Fruit fly (Drosophila melanogaster): ENCODE results near the gene CtsB.

CtsB gene

DNA sequence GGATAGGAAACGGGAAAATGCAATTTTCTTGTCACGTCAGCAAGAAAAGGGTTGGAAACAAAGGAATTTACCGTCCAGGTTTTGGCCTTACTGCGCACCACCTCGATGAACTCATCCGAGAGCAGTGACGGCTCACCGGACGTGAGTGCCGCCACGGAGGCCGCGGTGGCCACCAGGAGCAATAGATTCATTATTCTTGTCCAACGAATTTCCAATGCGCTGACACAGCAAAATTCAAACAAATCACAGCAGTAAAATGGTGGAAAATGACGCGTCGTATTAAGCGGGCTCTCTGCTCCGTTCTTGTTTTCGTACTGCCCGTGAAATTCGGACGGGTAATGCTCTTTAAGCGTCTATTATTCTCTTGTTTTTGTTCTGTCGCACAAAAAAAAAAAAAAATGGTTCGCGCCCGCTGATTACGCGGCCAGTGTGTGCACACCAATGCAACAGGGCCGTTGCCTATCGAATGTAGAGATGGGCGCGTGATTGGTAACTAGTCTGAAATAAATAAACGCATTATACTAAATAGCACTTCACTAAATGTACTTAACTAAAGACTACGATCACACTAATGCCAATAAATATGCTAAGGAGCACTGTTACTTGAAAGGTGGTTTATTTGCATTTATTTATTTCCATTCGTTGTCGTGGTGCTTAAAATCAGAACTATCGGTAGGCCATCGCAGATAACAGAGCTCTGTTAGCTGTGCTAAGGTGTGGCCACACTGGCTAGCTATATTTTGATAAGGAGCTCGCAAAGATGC is at the start of gene CtsB, which contains the start of gene amrt (continued):
- peak; percentile 37 for TF ChIP-seq Mes4 (GFP tag; optimal IDR thresholded peaks at IDR 0.05)
- TF ChIP-seq esg (GFP tag; conservative IDR thresholded peaks at IDR 0.05): 0 out of 2 replicates have a peak, but pooled peaks have one; percentile 7
- no peak for TF ChIP-seq gce (GFP tag; IDR thresholded peaks at IDR 0.05)
- TF ChIP-seq CG8944 (GFP tag; optimal IDR thresholded peaks at IDR 0.05): no peak
- TF ChIP-seq cg (GFP tag; optimal IDR thresholded peaks at IDR 0.05): no peak
- peak; percentile 45 for TF ChIP-seq CG9817 (tag; optimal IDR thresholded peaks at IDR 0.05)
- TF ChIP-seq sima (GFP tag; optimal IDR thresholded peaks at IDR 0.05): no peak
- peak; percentile 6 for TF ChIP-seq Atf3 (GFP tag; optimal IDR thresholded peaks at IDR 0.05)
- TF ChIP-seq bbx (GFP tag; IDR thresholded peaks at IDR 0.05; ENCODE audit: partially characterized antibody): peak; percentile 72
- TF ChIP-seq salm (tag; optimal IDR thresholded peaks at IDR 0.05): no peak
- peak; percentile 7 for TF ChIP-seq Usf (GFP tag; optimal IDR thresholded peaks at IDR 0.05)
- TF ChIP-seq CG33557 (GFP tag; optimal IDR thresholded peaks at IDR 0.05): peak; percentile 36
- TF ChIP-seq knrl (GFP tag; IDR thresholded peaks at IDR 0.05; ENCODE audit: partially characterized antibody): peak; percentile 92; the same call in 2 of the 3 replicates
- TF ChIP-seq Atf6 (GFP tag; IDR thresholded peaks at IDR 0.05): no peak
- peak; percentile 93 for TF ChIP-seq Sry-δ (GFP tag; optimal IDR thresholded peaks at IDR 0.05)
- peak; percentile 60 for TF ChIP-seq CG3847 (GFP tag; IDR thresholded peaks at IDR 0.05)
- peak; percentile 46 for TF ChIP-seq shn (GFP tag; optimal IDR thresholded peaks at IDR 0.05)
- TF ChIP-seq nmo (GFP tag; optimal IDR thresholded peaks at IDR 0.05): peak; percentile 76
- no peak for TF ChIP-seq onecut (GFP tag; IDR thresholded peaks at IDR 0.05)
- TF ChIP-seq da (GFP tag; optimal IDR thresholded peaks at IDR 0.05): no peak
- TF ChIP-seq CG6689 (GFP tag; IDR thresholded peaks at IDR 0.05): 0 out of 2 replicates have a peak, but pooled peaks have one; percentile 7
- no peak for TF ChIP-seq Awh (GFP tag; IDR thresholded peaks at IDR 0.05)
- no peak for TF ChIP-seq wdn (GFP tag; IDR thresholded peaks at IDR 0.05)
- no peak for TF ChIP-seq Mad (GFP tag; optimal IDR thresholded peaks at IDR 0.05)
- peak; percentile 54 for TF ChIP-seq eyg (GFP tag; optimal IDR thresholded peaks at IDR 0.05)
- TF ChIP-seq CG6175 (GFP tag; IDR thresholded peaks at IDR 0.05): no peak
- TF ChIP-seq HmgZ (tag; optimal IDR thresholded peaks at IDR 0.05): peak; percentile 46
- TF ChIP-seq odd (GFP tag; optimal IDR thresholded peaks at IDR 0.05): no peak
- no peak for TF ChIP-seq ems (GFP tag; optimal IDR thresholded peaks at IDR 0.05)
- 0 out of 2 replicates have a peak, but pooled peaks have one; percentile 9 for TF ChIP-seq CG4730 (GFP tag; IDR thresholded peaks at IDR 0.05)
- TF ChIP-seq sc (optimal IDR thresholded peaks at IDR 0.05): no peak
- TF ChIP-seq sc (GFP tag; optimal IDR thresholded peaks at IDR 0.05): no peak
- TF ChIP-seq repo (GFP tag; optimal IDR thresholded peaks at IDR 0.05): peak; percentile 29
- peak; percentile 12 for TF ChIP-seq CG9437 (GFP tag; optimal IDR thresholded peaks at IDR 0.05)
- peak; percentile 52 for TF ChIP-seq Nf-YC (tag; optimal IDR thresholded peaks at IDR 0.05)
- TF ChIP-seq Bdp1 (GFP tag; optimal IDR thresholded peaks at IDR 0.05): peak; percentile 0
- no peak for TF ChIP-seq CG18011 (GFP tag; optimal IDR thresholded peaks at IDR 0.05)
- TF ChIP-seq br (optimal IDR thresholded peaks at IDR 0.05): no peak
- no peak for TF ChIP-seq tap (tag; optimal IDR thresholded peaks at IDR 0.05)
- peak; percentile 37 for TF ChIP-seq Jarid2 (GFP tag; optimal IDR thresholded peaks at IDR 0.05)
- no peak for TF ChIP-seq tio (GFP tag; optimal IDR thresholded peaks at IDR 0.05)
- TF ChIP-seq nerfin-2 (GFP tag; IDR thresholded peaks at IDR 0.05; ENCODE audit: partially characterized antibody): peak; percentile 58; the same call in 1 of the 2 replicates
- TF ChIP-seq D19A (tag; optimal IDR thresholded peaks at IDR 0.05): no peak
- no peak for TF ChIP-seq CG11093 (GFP tag; IDR thresholded peaks at IDR 0.05)
- TF ChIP-seq ato (GFP tag; IDR thresholded peaks at IDR 0.05; ENCODE audit: partially characterized antibody): peak; percentile 40; the same call in 1 of the 2 replicates
- peak; percentile 41 for TF ChIP-seq gcm (GFP tag; optimal IDR thresholded peaks at IDR 0.05)
- TF ChIP-seq CG4424 (GFP tag; optimal IDR thresholded peaks at IDR 0.05): peak; percentile 53
- TF ChIP-seq org-1 (GFP tag; optimal IDR thresholded peaks at IDR 0.05): no peak
- no peak for TF ChIP-seq dan (GFP tag; IDR thresholded peaks at IDR 0.05)
- peak; percentile 26 for TF ChIP-seq Fer3 (tag; optimal IDR thresholded peaks at IDR 0.05)
